Fruit fly (Drosophila melanogaster) whole organism, embryonic: ENCODE results near the gene Argp.

Source experiments
- Asciz ChIP-seq: fragments of 200-800 bp; sonication (Bioruptor generic); optimal IDR thresholded peaks from 2 replicates; lab custom pipeline; 2017; ENCODE audit warnings: missing biosample characterization, mild to moderate bottlenecking, missing genetic modification characterization, missing genetic modification reagents
- Awh ChIP-seq: fragments of 200-800 bp; sonication (Bioruptor generic); IDR thresholded peaks from 2 replicates; pipeline ENCODE4, ENCODE4 v1.3.6; 2022; ENCODE audit warnings: missing biosample characterization, missing genetic modification characterization
- CG10462 ChIP-seq: fragments of 200-800 bp; sonication (Bioruptor generic); optimal IDR thresholded peaks from 2 replicates; lab custom pipeline; 2016; ENCODE audit warnings: missing biosample characterization, missing genetic modification characterization
- CG12071 ChIP-seq: fragments of 200-800 bp; sonication (Bioruptor generic); optimal IDR thresholded peaks from 3 replicates; lab custom pipeline; 2018; ENCODE audit warnings: missing biosample characterization, mild to moderate bottlenecking, missing genetic modification characterization
- CG13287 ChIP-seq: fragments of 200-800 bp; sonication (Bioruptor generic); IDR thresholded peaks from 2 replicates; pipeline ENCODE4 v1.3.6; 2022; ENCODE audit warnings: missing biosample characterization, missing genetic modification characterization; ENCODE audit not compliant: partially characterized antibody
- CG14014 ChIP-seq: fragments of 200-800 bp; sonication (Bioruptor generic); IDR thresholded peaks from 2 replicates; pipeline ENCODE4 v1.3.6; 2022; ENCODE audit warnings: missing biosample characterization, missing genetic modification characterization
- CG14667 ChIP-seq: fragments of 200-800 bp; sonication (Bioruptor generic); IDR thresholded peaks from 2 replicates; pipeline ENCODE4 v1.3.6; 2022; ENCODE audit warnings: missing biosample characterization, missing genetic modification characterization
- CG1792 ChIP-seq: fragments of 200-800 bp; sonication (Bioruptor generic); optimal IDR thresholded peaks from 2 replicates; lab custom pipeline; 2016; ENCODE audit warnings: missing biosample characterization, missing genetic modification characterization
- CG2202 ChIP-seq: fragments of 200-800 bp; sonication (Bioruptor generic); optimal IDR thresholded peaks from 2 replicates; lab custom pipeline; 2018; ENCODE audit warnings: missing biosample characterization, mild to moderate bottlenecking, missing genetic modification characterization
- CG2678 ChIP-seq: fragments of 200-800 bp; sonication (Bioruptor generic); optimal IDR thresholded peaks from 3 replicates; lab custom pipeline; 2019; ENCODE audit warnings: missing biosample characterization, mild to moderate bottlenecking, missing genetic modification characterization, moderate library complexity
- CG31224 ChIP-seq: fragments of 200-800 bp; sonication (Bioruptor generic); IDR thresholded peaks from 2 replicates; pipeline ENCODE4 v1.3.6; 2022; ENCODE audit warnings: missing biosample characterization, missing genetic modification characterization
- CG3995 ChIP-seq: fragments of 200-800 bp; sonication (Bioruptor generic); optimal IDR thresholded peaks from 3 replicates; lab custom pipeline; 2016; ENCODE audit warnings: missing biosample characterization, missing genetic modification characterization
- CG4424 ChIP-seq: fragments of 200-800 bp; sonication (Bioruptor generic); optimal IDR thresholded peaks from 3 replicates; lab custom pipeline; 2016; ENCODE audit warnings: missing biosample characterization, missing genetic modification characterization
- CG6683 ChIP-seq: fragments of 200-800 bp; sonication (Bioruptor generic); optimal IDR thresholded peaks from 2 replicates; lab custom pipeline; 2017; ENCODE audit warnings: missing biosample characterization, mild to moderate bottlenecking, missing genetic modification characterization, missing genetic modification reagents
- CG7271 ChIP-seq: fragments of 200-800 bp; sonication (Bioruptor generic); optimal IDR thresholded peaks from 2 replicates; lab custom pipeline; 2018; ENCODE audit warnings: missing biosample characterization, mild to moderate bottlenecking, missing genetic modification characterization, moderate library complexity
- CG9876 ChIP-seq: fragments of 200-800 bp; sonication (Bioruptor generic); optimal IDR thresholded peaks from 2 replicates; lab custom pipeline; 2016; ENCODE audit warnings: missing biosample characterization, missing genetic modification characterization
- D19B ChIP-seq: fragments of 200-800 bp; sonication (Bioruptor generic); optimal IDR thresholded peaks from 2 replicates; lab custom pipeline; 2017; ENCODE audit warnings: missing biosample characterization, mild to moderate bottlenecking, missing genetic modification characterization
- Dref ChIP-seq: fragments of 200-800 bp; sonication (Bioruptor generic); IDR thresholded peaks from 2 replicates; pipeline ENCODE4 v1.3.6; 2022; ENCODE audit warnings: missing biosample characterization, missing genetic modification characterization
- Fer3 ChIP-seq: fragments of 200-800 bp; sonication (Bioruptor generic); optimal IDR thresholded peaks from 2 replicates; lab custom pipeline; 2018; ENCODE audit warnings: missing biosample characterization, mild to moderate bottlenecking, missing genetic modification characterization, moderate library complexity
- Gug ChIP-seq: fragments of 200-800 bp; sonication (Bioruptor generic); IDR thresholded peaks from 4 replicates; pipeline ENCODE4 v1.3.6; 2022; ENCODE audit warnings: missing biosample characterization, missing genetic modification characterization
- HLH4C ChIP-seq: fragments of 200-800 bp; sonication (Bioruptor generic); IDR thresholded peaks from 3 replicates; pipeline ENCODE4 v1.3.6; 2022; ENCODE audit warnings: missing biosample characterization, missing genetic modification characterization; ENCODE audit not compliant: partially characterized antibody
- Hey ChIP-seq: fragments of 200-800 bp; sonication (Bioruptor generic); optimal IDR thresholded peaks from 3 replicates; lab custom pipeline; 2018; ENCODE audit warnings: missing biosample characterization, mild to moderate bottlenecking, missing genetic modification characterization
- Hsf ChIP-seq: fragments of 200-800 bp; sonication (Bioruptor generic); optimal IDR thresholded peaks from 3 replicates; lab custom pipeline; 2016; ENCODE audit warnings: missing biosample characterization, missing genetic modification characterization
- Kr ChIP-seq: fragments of 200-800 bp; sonication (Bioruptor generic); optimal IDR thresholded peaks from 2 replicates; lab custom pipeline; 2017; ENCODE audit warnings: missing biosample characterization, mild to moderate bottlenecking, missing genetic modification characterization
- Max ChIP-seq: fragments of 200-800 bp; sonication (Bioruptor generic); optimal IDR thresholded peaks from 2 replicates; lab custom pipeline; 2016; ENCODE audit warnings: missing biosample characterization, mild to moderate bottlenecking, missing genetic modification characterization
- Ptx1 ChIP-seq: fragments of 200-800 bp; sonication (Bioruptor generic); IDR thresholded peaks from 2 replicates; pipeline ENCODE4 v1.3.6; 2022; ENCODE audit warnings: missing biosample characterization, missing genetic modification characterization
- Ravus ChIP-seq: fragments of 200-800 bp; sonication (Bioruptor generic); IDR thresholded peaks from 2 replicates; pipeline ENCODE4 v1.3.6; 2022; ENCODE audit warnings: missing biosample characterization, missing genetic modification characterization
- Stat92E ChIP-seq, 3 experiments: fragments of >200 bp in 2 of 3; fragments of 200-800 bp in 1 of 3; sonication (Bioruptor generic) in 1 of 3; optimal IDR thresholded peaks; 2 replicates each; lab custom pipeline; 2017 to 2019; ENCODE audit warnings: missing biosample characterization in 3 of 3, missing genetic modification characterization in 3 of 3, mild to moderate bottlenecking in 1 of 3, moderate library complexity in 1 of 3
- Trl ChIP-seq, 3 experiments: fragments of >200 bp in 2 of 3; fragments of 200-800 bp in 1 of 3; sonication (Bioruptor generic) in 1 of 3; optimal IDR thresholded peaks; 2 replicates in 1 of 3; 3 replicates in 2 of 3; lab custom pipeline; 2016 to 2017; ENCODE audit warnings: missing biosample characterization in 1 of 3, missing genetic modification characterization in 1 of 3
- bab2 ChIP-seq: fragments of 200-800 bp; sonication (Bioruptor generic); optimal IDR thresholded peaks from 2 replicates; lab custom pipeline; 2016; ENCODE audit warnings: missing biosample characterization, missing genetic modification characterization
- chinmo ChIP-seq: fragments of 200-800 bp; sonication (Bioruptor generic); IDR thresholded peaks from 4 replicates; pipeline ENCODE4 v1.3.6; 2022; ENCODE audit warnings: missing biosample characterization, missing genetic modification characterization; ENCODE audit not compliant: partially characterized antibody
- dati ChIP-seq: fragments of 200-800 bp; sonication (Bioruptor generic); IDR thresholded peaks from 2 replicates; pipeline ENCODE4 v1.3.6; 2022; ENCODE audit warnings: missing biosample characterization, missing genetic modification characterization
- gem ChIP-seq: fragments of 200-800 bp; sonication (Bioruptor generic); optimal IDR thresholded peaks from 2 replicates; lab custom pipeline; 2019; ENCODE audit warnings: missing biosample characterization, mild to moderate bottlenecking, missing genetic modification characterization, moderate library complexity
- hth ChIP-seq: fragments of >200 bp; optimal IDR thresholded peaks from 2 replicates; lab custom pipeline; 2017; ENCODE audit warnings: inconsistent platforms
- ind ChIP-seq: fragments of 200-800 bp; sonication (Bioruptor generic); optimal IDR thresholded peaks from 3 replicates; lab custom pipeline; 2016; ENCODE audit warnings: missing biosample characterization, missing genetic modification characterization
- kay ChIP-seq: fragments of 200-800 bp; sonication (Bioruptor generic); optimal IDR thresholded peaks from 2 replicates; lab custom pipeline; 2016; ENCODE audit warnings: missing biosample characterization, missing genetic modification characterization
- lbe ChIP-seq: fragments of 200-800 bp; sonication (Bioruptor generic); optimal IDR thresholded peaks from 2 replicates; lab custom pipeline; 2016; ENCODE audit warnings: missing biosample characterization, mild to moderate bottlenecking, missing genetic modification characterization
- lov ChIP-seq, 2 experiments: fragments of 200-800 bp in 1 of 2; fragments of >200 bp in 1 of 2; sonication (Bioruptor generic) in 1 of 2; IDR thresholded peaks in 1 of 2; optimal IDR thresholded peaks in 1 of 2; 2 replicates in 1 of 2; 3 replicates in 1 of 2; pipeline versions ENCODE4 v1.3.6 to Lab custom; 2017 to 2022; ENCODE audit warnings: missing biosample characterization in 1 of 2, missing genetic modification characterization in 1 of 2
- nerfin-2 ChIP-seq: fragments of 200-800 bp; sonication (Bioruptor generic); IDR thresholded peaks from 2 replicates; pipeline ENCODE4 v1.3.6; 2022; ENCODE audit warnings: missing biosample characterization, missing genetic modification characterization; ENCODE audit not compliant: partially characterized antibody
- pita ChIP-seq: fragments of 200-800 bp; sonication (Bioruptor generic); optimal IDR thresholded peaks from 2 replicates; lab custom pipeline; 2017; ENCODE audit warnings: missing biosample characterization, mild to moderate bottlenecking, missing genetic modification characterization
- ro ChIP-seq: fragments of 200-800 bp; sonication (Bioruptor generic); IDR thresholded peaks from 2 replicates; pipeline ENCODE4 v1.3.6; 2022; ENCODE audit warnings: missing biosample characterization, missing genetic modification characterization
- sob ChIP-seq: fragments of 200-800 bp; sonication (Bioruptor generic); IDR thresholded peaks from 2 replicates; pipeline ENCODE4 v1.3.6; 2022; ENCODE audit warnings: missing biosample characterization, missing genetic modification characterization
- stc ChIP-seq: fragments of 200-800 bp; sonication (Bioruptor generic); IDR thresholded peaks from 2 replicates; pipeline ENCODE4 v1.3.6; 2022; ENCODE audit warnings: missing biosample characterization, missing genetic modification characterization
- stwl ChIP-seq: fragments of 200-800 bp; sonication (Bioruptor generic); optimal IDR thresholded peaks from 3 replicates; lab custom pipeline; 2018; ENCODE audit warnings: missing biosample characterization, mild to moderate bottlenecking, missing genetic modification characterization, moderate library complexity
- tll ChIP-seq, 2 experiments: fragments of 200-800 bp in 1 of 2; fragments of >200 bp in 1 of 2; sonication (Bioruptor generic) in 1 of 2; optimal IDR thresholded peaks; 2 replicates each; lab custom pipeline; 2017 to 2019; ENCODE audit warnings: missing biosample characterization in 2 of 2, missing genetic modification characterization in 2 of 2, mild to moderate bottlenecking in 1 of 2, moderate library complexity in 1 of 2
- wor ChIP-seq: fragments of 200-800 bp; sonication (Bioruptor generic); IDR thresholded peaks from 2 replicates; pipeline ENCODE4 v1.3.6; 2022; ENCODE audit warnings: missing biosample characterization, missing genetic modification characterization
- zf30C ChIP-seq: fragments of 200-800 bp; sonication (Bioruptor generic); optimal IDR thresholded peaks from 3 replicates; lab custom pipeline; 2018; ENCODE audit warnings: missing biosample characterization, mild to moderate bottlenecking, missing genetic modification characterization

Gene Argp

DNA sequence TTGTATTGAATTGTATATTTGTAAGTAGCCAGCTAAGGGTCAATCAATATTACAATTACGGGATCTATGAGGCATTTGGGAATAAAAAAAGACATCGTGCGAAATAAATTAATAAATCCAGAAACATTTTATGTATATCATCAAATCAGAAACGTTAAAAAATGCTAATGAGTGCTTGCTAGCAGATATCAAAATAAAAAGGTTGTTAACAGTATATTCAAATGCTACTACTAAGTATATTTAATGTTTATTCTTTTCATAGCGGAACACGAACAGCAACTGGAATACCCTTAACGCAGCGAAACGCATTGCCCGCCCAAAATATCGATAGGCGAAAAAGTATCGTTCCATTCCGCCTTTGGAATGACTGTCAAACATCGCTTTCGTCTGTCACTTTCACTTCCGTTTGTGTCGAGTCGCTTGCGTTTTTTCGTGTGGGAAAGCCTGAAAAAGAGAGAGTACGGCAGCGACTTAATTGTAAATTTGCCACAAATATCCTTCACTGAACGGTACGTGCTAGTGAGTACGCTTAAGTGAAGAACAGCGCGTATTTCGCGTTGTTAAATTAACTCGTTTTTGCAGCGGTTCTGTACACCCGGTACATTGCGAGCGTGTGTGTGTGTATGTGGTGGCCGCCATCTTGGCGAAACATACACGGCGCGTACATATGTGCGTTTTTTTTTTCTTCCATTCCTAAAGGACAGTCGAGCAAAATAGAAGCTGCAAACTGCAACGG lies 48.6 kb downstream of the Argp start, which contains the start of gene B52 (continued):
- TF ChIP-seq dati (GFP tag; lab: Robert Waterston, UW) (0 out of 2 replicates have a peak, but pooled peaks have one; percentile 40), CG12071 (GFP tag; lab: Kevin White, UChicago) (peak; percentile 83), CG3995 (peak; percentile 51), HLH4C (GFP tag; lab: Robert Waterston, UW) (peak; percentile 52; the same call in 2 of the 3 replicates), CG1792 (GFP tag; lab: Kevin White, UChicago) (peak; percentile 24), tll (GFP tag; optimal IDR thresholded peaks at IDR 0.05; lab: Kevin White, UChicago) (peak in 1 of 2 experiments; percentile 45), Asciz (GFP tag; lab: Kevin White, UChicago) (peak; percentile 71), CG6683 (GFP tag; lab: Kevin White, UChicago) (peak; percentile 8), CG2202 (tag; lab: Kevin White, UChicago) (peak; percentile 39), CG2678 (tag; lab: Kevin White, UChicago) (no peak), hth (lab: Kevin White, UChicago) (no peak), Dref (GFP tag; lab: Robert Waterston, UW) (peak; percentile 80), nerfin-2 (GFP tag; lab: Robert Waterston, UW) (no peak), CG4424 (GFP tag; lab: Kevin White, UChicago) (peak; percentile 50), pita (GFP tag; lab: Kevin White, UChicago) (no peak), Trl (optimal IDR thresholded peaks at IDR 0.05; lab: Kevin White, UChicago) (no peak), Trl (GFP tag; optimal IDR thresholded peaks at IDR 0.05; lab: Kevin White, UChicago) (peak; percentile 51), Kr (GFP tag; lab: Kevin White, UChicago) (peak; percentile 45), sob (peak; percentile 57; the same call in 1 of the 2 replicates), Fer3 (tag; lab: Kevin White, UChicago) (peak; percentile 73), bab2 (GFP tag; lab: Kevin White, UChicago) (no peak), CG9876 (GFP tag; lab: Kevin White, UChicago) (peak; percentile 42), CG10462 (GFP tag; lab: Kevin White, UChicago) (no peak), Hey (peak; percentile 70), Ptx1 (peak; percentile 59), ind (GFP tag; lab: Kevin White, UChicago) (peak; percentile 11), Hsf (GFP tag; lab: Kevin White, UChicago) (peak; percentile 65), CG31224 (GFP tag; lab: Robert Waterston, UW) (peak; percentile 43), CG14014 (GFP tag; lab: Robert Waterston, UW) (no peak; the same call in none of the 2 replicates), Max (GFP tag; lab: Kevin White, UChicago) (peak; percentile 40), ro (GFP tag; lab: Robert Waterston, UW) (no peak), Gug (GFP tag; lab: Robert Waterston, UW) (peak; percentile 47; the same call in 2 of the 4 replicates), gem (peak; percentile 41), D19B (GFP tag; lab: Kevin White, UChicago) (peak; percentile 65), CG14667 (GFP tag; lab: Robert Waterston, UW) (peak; percentile 68; the same call in 1 of the 2 replicates), stc (GFP tag; lab: Robert Waterston, UW) (peak; percentile 61; the same call in 1 of the 2 replicates), stwl (no peak), wor (GFP tag; lab: Robert Waterston, UW) (no peak), CG13287 (GFP tag; lab: Robert Waterston, UW) (0 out of 2 replicates have a peak, but pooled peaks have one; percentile 35), Stat92E (GFP tag; optimal IDR thresholded peaks at IDR 0.05; lab: Kevin White, UChicago) (peak in 1 of 3 experiments; percentile 8), chinmo (GFP tag; lab: Robert Waterston, UW) (0 out of 4 replicates have a peak, but pooled peaks have one; percentile 25), zf30C (GFP tag; lab: Kevin White, UChicago) (peak; percentile 20), lbe (GFP tag; lab: Kevin White, UChicago) (peak; percentile 49), Awh (GFP tag; lab: Robert Waterston, UW) (peak; percentile 64), kay (GFP tag; lab: Kevin White, UChicago) (no peak), CG7271 (peak; percentile 78), Ravus (no peak), lov (optimal IDR thresholded peaks at IDR 0.05; lab: Kevin White, UChicago) (no peak), lov (GFP tag; IDR thresholded peaks at IDR 0.05; lab: Robert Waterston, UW) (peak; percentile 69; the same call in 1 of the 3 replicates)
